Fruit fly (Drosophila melanogaster) whole organism, embryonic: ENCODE measurements around the gene Fst.

Experiments
- CG10543 ChIP-seq: fragments of 200-800 bp; sonication (Bioruptor generic); optimal IDR thresholded peaks from 3 replicates; lab custom pipeline; 2017; ENCODE audit warnings: missing biosample characterization, mild to moderate bottlenecking, missing genetic modification characterization, moderate library complexity
- CG11398 ChIP-seq: fragments of 200-800 bp; sonication (Bioruptor generic); optimal IDR thresholded peaks from 2 replicates; lab custom pipeline; 2016; ENCODE audit warnings: missing biosample characterization, missing genetic modification characterization
- CG12104 ChIP-seq: fragments of 200-800 bp; sonication (Bioruptor generic); optimal IDR thresholded peaks from 3 replicates; lab custom pipeline; 2016; ENCODE audit warnings: missing biosample characterization, missing genetic modification characterization
- CG13123 ChIP-seq: fragments of 200-800 bp; sonication (Bioruptor generic); optimal IDR thresholded peaks from 2 replicates; lab custom pipeline; 2016; ENCODE audit warnings: missing biosample characterization, missing genetic modification characterization
- CG17802 ChIP-seq: fragments of 200-800 bp; sonication (Bioruptor generic); optimal IDR thresholded peaks from 2 replicates; lab custom pipeline; 2018; ENCODE audit warnings: missing biosample characterization, mild to moderate bottlenecking, missing genetic modification characterization, moderate library complexity
- CG18011 ChIP-seq: fragments of 200-800 bp; sonication (Bioruptor generic); optimal IDR thresholded peaks from 2 replicates; lab custom pipeline; 2017; ENCODE audit warnings: missing biosample characterization, missing genetic modification characterization, mild to moderate bottlenecking, moderate library complexity, missing genotype
- CG1832 ChIP-seq: fragments of 200-800 bp; sonication (Bioruptor generic); optimal IDR thresholded peaks from 2 replicates; lab custom pipeline; 2017; ENCODE audit warnings: missing biosample characterization, mild to moderate bottlenecking, missing genetic modification characterization, inconsistent platforms
- CG2199 ChIP-seq: fragments of 200-800 bp; sonication (Bioruptor generic); IDR thresholded peaks from 3 replicates; pipeline ENCODE4 v1.3.6; 2022; ENCODE audit warnings: missing biosample characterization, missing genetic modification characterization
- CG2202 ChIP-seq: fragments of 200-800 bp; sonication (Bioruptor generic); optimal IDR thresholded peaks from 2 replicates; lab custom pipeline; 2018; ENCODE audit warnings: missing biosample characterization, mild to moderate bottlenecking, missing genetic modification characterization
- CG30020 ChIP-seq: fragments of 200-800 bp; optimal IDR thresholded peaks from 2 replicates; lab custom pipeline; 2019; ENCODE audit warnings: missing biosample characterization, mild to moderate bottlenecking, missing genetic modification characterization, moderate library complexity
- CG31388 ChIP-seq: fragments of 200-800 bp; sonication (Bioruptor generic); optimal IDR thresholded peaks from 2 replicates; lab custom pipeline; 2016; ENCODE audit warnings: missing biosample characterization, missing genetic modification characterization
- CG31441 ChIP-seq: fragments of 200-800 bp; sonication (Bioruptor generic); IDR thresholded peaks from 2 replicates; pipeline ENCODE4 v1.3.6; 2022; ENCODE audit warnings: missing biosample characterization, missing genetic modification characterization
- CG3838 ChIP-seq: fragments of 200-800 bp; sonication (Bioruptor generic); optimal IDR thresholded peaks from 3 replicates; lab custom pipeline; 2016; ENCODE audit warnings: missing biosample characterization, missing genetic modification characterization
- CG4282 ChIP-seq: fragments of 200-800 bp; sonication (Bioruptor generic); optimal IDR thresholded peaks from 2 replicates; lab custom pipeline; 2016; ENCODE audit warnings: missing biosample characterization, missing genetic modification characterization
- CG4730 ChIP-seq: fragments of 200-800 bp; sonication (Bioruptor generic); IDR thresholded peaks from 2 replicates; pipeline ENCODE4 v1.3.6; 2022; ENCODE audit warnings: missing biosample characterization, missing genetic modification characterization
- CG7987 ChIP-seq: fragments of 200-800 bp; sonication (Bioruptor generic); optimal IDR thresholded peaks from 2 replicates; lab custom pipeline; 2018; ENCODE audit warnings: missing biosample characterization, mild to moderate bottlenecking, missing genetic modification characterization, moderate library complexity
- CG8765 ChIP-seq: fragments of 200-800 bp; sonication (Bioruptor generic); IDR thresholded peaks from 2 replicates; pipeline ENCODE4 v1.3.6; 2022; ENCODE audit warnings: missing biosample characterization, missing genetic modification characterization
- Chrac-16 ChIP-seq: fragments of 200-800 bp; sonication (Bioruptor generic); optimal IDR thresholded peaks from 3 replicates; lab custom pipeline; 2016; ENCODE audit warnings: missing biosample characterization, missing genetic modification characterization
- CoRest ChIP-seq: fragments of 200-800 bp; sonication (Bioruptor generic); optimal IDR thresholded peaks from 3 replicates; lab custom pipeline; 2018; ENCODE audit warnings: missing biosample characterization, mild to moderate bottlenecking, missing genetic modification characterization, moderate library complexity
- E2f2 ChIP-seq: fragments of 200-800 bp; sonication (Bioruptor generic); IDR thresholded peaks from 2 replicates; pipeline ENCODE4 v1.3.6; 2022; ENCODE audit warnings: missing biosample characterization, missing genetic modification characterization
- GATAe ChIP-seq: fragments of 200-800 bp; sonication (Bioruptor generic); conservative IDR thresholded peaks from 2 replicates; pipeline ENCODE4 v1.3.6; 2022; ENCODE audit warnings: missing biosample characterization, missing genetic modification characterization
- Gsc ChIP-seq: fragments of 200-800 bp; sonication (Bioruptor generic); IDR thresholded peaks from 2 replicates; pipeline ENCODE4 v1.3.6; 2022; ENCODE audit warnings: missing biosample characterization, missing genetic modification characterization
- Hey ChIP-seq: fragments of 200-800 bp; sonication (Bioruptor generic); optimal IDR thresholded peaks from 3 replicates; lab custom pipeline; 2018; ENCODE audit warnings: missing biosample characterization, mild to moderate bottlenecking, missing genetic modification characterization
- Jarid2 ChIP-seq: fragments of 200-800 bp; sonication (Bioruptor generic); optimal IDR thresholded peaks from 3 replicates; lab custom pipeline; 2017; ENCODE audit warnings: mild to moderate bottlenecking, missing biosample characterization, missing genetic modification reagents, missing genetic modification characterization
- Mrtf ChIP-seq: fragments of 200-800 bp; sonication (Bioruptor generic); IDR thresholded peaks from 3 replicates; pipeline ENCODE4 v1.3.6; 2022; ENCODE audit warnings: missing biosample characterization, missing genetic modification characterization
- NFAT ChIP-seq: fragments of 200-800 bp; sonication (Bioruptor generic); IDR thresholded peaks from 2 replicates; pipeline ENCODE4 v1.3.6; 2022; ENCODE audit warnings: missing biosample characterization, missing genetic modification characterization
- Neu2 ChIP-seq: fragments of 200-800 bp; sonication (Bioruptor generic); optimal IDR thresholded peaks from 3 replicates; lab custom pipeline; 2016; ENCODE audit warnings: missing biosample characterization, missing genetic modification characterization, borderline replicate concordance
- Spps ChIP-seq: fragments of 200-800 bp; sonication (Bioruptor generic); optimal IDR thresholded peaks from 2 replicates; lab custom pipeline; 2018; ENCODE audit warnings: missing biosample characterization, mild to moderate bottlenecking, missing genetic modification characterization
- Stat92E ChIP-seq, 3 experiments: fragments of >200 bp in 2 of 3; fragments of 200-800 bp in 1 of 3; sonication (Bioruptor generic) in 1 of 3; optimal IDR thresholded peaks; 2 replicates each; lab custom pipeline; 2017 to 2019; ENCODE audit warnings: missing biosample characterization in 3 of 3, missing genetic modification characterization in 3 of 3, mild to moderate bottlenecking in 1 of 3, moderate library complexity in 1 of 3
- bcd ChIP-seq: fragments of 200-800 bp; sonication (Bioruptor generic); optimal IDR thresholded peaks from 2 replicates; lab custom pipeline; 2017; ENCODE audit warnings: missing biosample characterization, mild to moderate bottlenecking, missing genetic modification characterization
- bsh ChIP-seq, 2 experiments: fragments of 200-800 bp; sonication (Bioruptor generic); optimal IDR thresholded peaks; 2 replicates each; lab custom pipeline; 2017 to 2018; ENCODE audit warnings: mild to moderate bottlenecking in 2 of 2, missing biosample characterization in 2 of 2, missing genetic modification characterization in 2 of 2, moderate library complexity in 1 of 2
- btn ChIP-seq: fragments of 200-800 bp; sonication (Bioruptor generic); optimal IDR thresholded peaks from 2 replicates; lab custom pipeline; 2016; ENCODE audit warnings: missing biosample characterization, missing genetic modification characterization
- crc ChIP-seq: fragments of 200-800 bp; sonication (Bioruptor generic); optimal IDR thresholded peaks from 2 replicates; lab custom pipeline; 2016; ENCODE audit warnings: missing biosample characterization, missing genetic modification characterization
- dmrt11E ChIP-seq: fragments of 200-800 bp; sonication (Bioruptor generic); optimal IDR thresholded peaks from 3 replicates; lab custom pipeline; 2018; ENCODE audit warnings: missing biosample characterization, mild to moderate bottlenecking, missing genetic modification characterization, moderate library complexity
- dmrt99B ChIP-seq: fragments of 200-800 bp; sonication (Bioruptor generic); optimal IDR thresholded peaks from 2 replicates; lab custom pipeline; 2018; ENCODE audit warnings: missing biosample characterization, mild to moderate bottlenecking, missing genetic modification characterization, moderate library complexity
- fu2 ChIP-seq: fragments of 200-800 bp; sonication (Bioruptor generic); optimal IDR thresholded peaks from 2 replicates; lab custom pipeline; 2016; ENCODE audit warnings: missing biosample characterization, missing genetic modification characterization
- gcm2 ChIP-seq: fragments of 200-800 bp; sonication (Bioruptor generic); optimal IDR thresholded peaks from 2 replicates; lab custom pipeline; 2016; ENCODE audit warnings: missing biosample characterization, missing genetic modification characterization
- grau ChIP-seq: fragments of 200-800 bp; optimal IDR thresholded peaks from 3 replicates; lab custom pipeline; 2019; ENCODE audit warnings: missing biosample characterization, mild to moderate bottlenecking, missing genetic modification characterization, moderate library complexity
- grn ChIP-seq: fragments of 200-800 bp; sonication (Bioruptor generic); optimal IDR thresholded peaks from 3 replicates; lab custom pipeline; 2017; ENCODE audit warnings: missing biosample characterization, missing genetic modification characterization
- hb ChIP-seq: fragments of 200-800 bp; sonication (Bioruptor generic); IDR thresholded peaks from 3 replicates; pipeline ENCODE4 v1.3.6; 2022; ENCODE audit warnings: missing biosample characterization, missing genetic modification characterization; ENCODE audit not compliant: partially characterized antibody
- pita ChIP-seq: fragments of 200-800 bp; sonication (Bioruptor generic); optimal IDR thresholded peaks from 2 replicates; lab custom pipeline; 2017; ENCODE audit warnings: missing biosample characterization, mild to moderate bottlenecking, missing genetic modification characterization
- psq ChIP-seq: fragments of 200-800 bp; sonication (Bioruptor generic); optimal IDR thresholded peaks from 2 replicates; lab custom pipeline; 2017; ENCODE audit warnings: missing biosample characterization, missing genetic modification characterization
- pum ChIP-seq: fragments of 200-800 bp; sonication (Bioruptor generic); optimal IDR thresholded peaks from 2 replicates; lab custom pipeline; 2016; ENCODE audit warnings: missing biosample characterization, missing genetic modification characterization
- salm ChIP-seq: fragments of 200-800 bp; sonication (Bioruptor generic); optimal IDR thresholded peaks from 2 replicates; lab custom pipeline; 2018; ENCODE audit warnings: missing biosample characterization, mild to moderate bottlenecking, missing genetic modification characterization
- sd ChIP-seq: fragments of 200-800 bp; sonication (Bioruptor generic); optimal IDR thresholded peaks from 3 replicates; lab custom pipeline; 2018; ENCODE audit warnings: missing biosample characterization, mild to moderate bottlenecking, missing genetic modification characterization, moderate library complexity
- slp2 ChIP-seq: fragments of 200-800 bp; sonication (Bioruptor generic); optimal IDR thresholded peaks from 2 replicates; lab custom pipeline; 2016; ENCODE audit warnings: missing biosample characterization, missing genetic modification characterization
- tap ChIP-seq: fragments of 200-800 bp; optimal IDR thresholded peaks from 3 replicates; lab custom pipeline; 2019; ENCODE audit warnings: missing biosample characterization, mild to moderate bottlenecking, missing genetic modification characterization, moderate library complexity
- tll ChIP-seq, 2 experiments: fragments of 200-800 bp in 1 of 2; fragments of >200 bp in 1 of 2; sonication (Bioruptor generic) in 1 of 2; optimal IDR thresholded peaks; 2 replicates each; lab custom pipeline; 2017 to 2019; ENCODE audit warnings: missing biosample characterization in 2 of 2, missing genetic modification characterization in 2 of 2, mild to moderate bottlenecking in 1 of 2, moderate library complexity in 1 of 2
- toy ChIP-seq: fragments of 200-800 bp; sonication (Bioruptor generic); IDR thresholded peaks from 2 replicates; pipeline ENCODE4 v1.3.6; 2022; ENCODE audit warnings: missing biosample characterization, missing genetic modification characterization
- trem ChIP-seq: fragments of 200-800 bp; optimal IDR thresholded peaks from 3 replicates; lab custom pipeline; 2019; ENCODE audit warnings: missing biosample characterization, mild to moderate bottlenecking, missing genetic modification characterization, moderate library complexity
- twi ChIP-seq: fragments of 200-800 bp; optimal IDR thresholded peaks from 2 replicates; lab custom pipeline; 2019; ENCODE audit warnings: missing biosample characterization, mild to moderate bottlenecking, missing genetic modification characterization, moderate library complexity

Gene Fst

dm6 chr3R:9637361-9637760, 8.6 kb downstream of the Fst start, which contains the start of gene Scm (continued):
- TF ChIP-seq CG17802 (tag; lab: Kevin White, UChicago) (no peak), CG31441 (GFP tag; lab: Robert Waterston, UW) (no peak), tll (GFP tag; optimal IDR thresholded peaks at IDR 0.05; lab: Kevin White, UChicago) (no peak), CG11398 (GFP tag; lab: Kevin White, UChicago) (peak; percentile 4), GATAe (GFP tag; lab: Robert Waterston, UW) (no peak), gcm2 (GFP tag; lab: Kevin White, UChicago) (no peak), CG18011 (no peak), tap (no peak), Hey (tag; lab: Kevin White, UChicago) (no peak), NFAT (GFP tag; lab: Robert Waterston, UW) (no peak), E2f2 (peak; percentile 71), salm (tag; lab: Kevin White, UChicago) (no peak), CG2202 (tag; lab: Kevin White, UChicago) (peak; percentile 2), pita (no peak), psq (GFP tag; lab: Kevin White, UChicago) (no peak), Mrtf (GFP tag; lab: Robert Waterston, UW) (no peak), bcd (GFP tag; lab: Kevin White, UChicago) (no peak), bsh (GFP tag; optimal IDR thresholded peaks at IDR 0.05; lab: Kevin White, UChicago) (no peak), dmrt99B (tag; lab: Kevin White, UChicago) (no peak), grn (GFP tag; lab: Kevin White, UChicago) (no peak), CoRest (no peak), Jarid2 (GFP tag; lab: Kevin White, UChicago) (no peak), sd (tag; lab: Kevin White, UChicago) (no peak), CG7987 (GFP tag; lab: Kevin White, UChicago) (peak; percentile 22), slp2 (GFP tag; lab: Kevin White, UChicago) (no peak), CG12104 (no peak), CG8765 (GFP tag; lab: Robert Waterston, UW) (no peak), Spps (tag; lab: Kevin White, UChicago) (no peak), Stat92E (GFP tag; optimal IDR thresholded peaks at IDR 0.05; lab: Kevin White, UChicago) (peak in 1 of 3 experiments; percentile 11), CG30020 (tag; lab: Kevin White, UChicago) (peak; percentile 52), Chrac-16 (GFP tag; lab: Kevin White, UChicago) (no peak), CG4730 (GFP tag; lab: Robert Waterston, UW) (no peak), hb (peak; percentile 82), CG31388 (GFP tag; lab: Kevin White, UChicago) (no peak), pum (no peak), twi (tag; lab: Kevin White, UChicago) (no peak), trem (peak; percentile 72), Gsc (no peak), fu2 (no peak), CG2199 (no peak), toy (no peak), Neu2 (GFP tag; lab: Kevin White, UChicago) (no peak), btn (GFP tag; lab: Kevin White, UChicago) (no peak), crc (no peak), CG3838 (no peak), CG1832 (GFP tag; lab: Kevin White, UChicago) (no peak), CG10543 (no peak), CG4282 (GFP tag; lab: Kevin White, UChicago) (no peak), grau (tag; lab: Kevin White, UChicago) (no peak), dmrt11E (tag; lab: Kevin White, UChicago) (no peak), CG13123 (GFP tag; lab: Kevin White, UChicago) (no peak)
